Fruit fly (Drosophila melanogaster) S2 (cell line): ENCODE measurements around the gene pelo.

Experiments used
- CG8478 ChIP-seq: fragments of >200 bp; optimal IDR thresholded peaks from 2 replicates; lab custom pipeline; 2018
- CTCF ChIP-seq, 2 experiments: fragments of >200 bp; optimal IDR thresholded peaks; 2 replicates each; lab custom pipeline; 2018

dm6 chr2L:9729618-9730284 is 29.1 kb downstream of the pelo start, which contains the start of gene CG13116:
- TF ChIP-seq CTCF (optimal IDR thresholded peaks at IDR 0.05; lab: Kevin White, UChicago) (no peak), CG8478 (lab: Kevin White, UChicago) (no peak)
